Worm (Caenorhabditis elegans): ENCODE measurements around the gene nbet-1.

- TF ChIP-seq ref-1 (GFP tag; conservative IDR thresholded peaks at IDR 0.05) (no peak), ztf-23 (GFP tag; IDR thresholded peaks at IDR 0.05) (no peak), klf-2 (GFP tag; conservative IDR thresholded peaks at IDR 0.05) (no peak), flt-1 (GFP tag; IDR thresholded peaks at IDR 0.05) (no peak), med-1 (GFP tag; optimal IDR thresholded peaks at IDR 0.05; ENCODE audit: insufficient read depth) (no peak), tab-1 (GFP tag; IDR thresholded peaks at IDR 0.05) (no peak)
These were observed 19.3 kb downstream of the nbet-1 start, which contains the start of gene thn-6 for ce11 chrIV:5228619-5229018.
